Fruit fly (Drosophila melanogaster): Measurements from ENCODE around the gene Sms.

Sms gene

dm6 chr3L:12266343-12267287 is 10.4 kb downstream of the Sms start, which contains the start of gene app (continued):
- TF ChIP-seq sens (GFP tag) = peak; percentile 91
- TF ChIP-seq CG9215 (GFP tag; IDR thresholded peaks at IDR 0.05) = no peak; the same call in 1 of the 2 replicates
- peak; percentile 8 for TF ChIP-seq vfl (GFP tag; optimal IDR thresholded peaks at IDR 0.05)
- TF ChIP-seq HmgZ (tag; optimal IDR thresholded peaks at IDR 0.05) = peak; percentile 89
- peak; percentile 78 for TF ChIP-seq seq (GFP tag; IDR thresholded peaks at IDR 0.05)
- TF ChIP-seq CG6854 (GFP tag; optimal IDR thresholded peaks at IDR 0.05) = peak; percentile 60
- TF ChIP-seq Hr78 (GFP tag; optimal IDR thresholded peaks at IDR 0.05) = peak in 1 of 2 experiments; percentile 19
- peak; percentile 92 for TF ChIP-seq CG18599 (GFP tag; optimal IDR thresholded peaks at IDR 0.05)
- peak; percentile 90 for TF ChIP-seq Atf6 (GFP tag; IDR thresholded peaks at IDR 0.05)
- peak; percentile 68 for TF ChIP-seq pho (GFP tag; optimal IDR thresholded peaks at IDR 0.05)
- peak; percentile 87 for TF ChIP-seq CG12391 (tag; optimal IDR thresholded peaks at IDR 0.05)
- peak; percentile 71 for TF ChIP-seq salm (tag; optimal IDR thresholded peaks at IDR 0.05)
- TF ChIP-seq CG12942 (GFP tag; optimal IDR thresholded peaks at IDR 0.05) = peak; percentile 69
- peak; percentile 85 for TF ChIP-seq CG15696 (tag; optimal IDR thresholded peaks at IDR 0.05)
- peak; percentile 90 for TF ChIP-seq CG32532 (GFP tag; IDR thresholded peaks at IDR 0.05)
- TF ChIP-seq Bteb2 (GFP tag; optimal IDR thresholded peaks at IDR 0.05) = peak; percentile 30
- TF ChIP-seq CG15601 (tag; optimal IDR thresholded peaks at IDR 0.05) = peak; percentile 78
- TF ChIP-seq wek (GFP tag; optimal IDR thresholded peaks at IDR 0.05) = peak; percentile 50
- TF ChIP-seq CG12219 (GFP tag; optimal IDR thresholded peaks at IDR 0.05) = peak; percentile 88
- TF ChIP-seq CoRest (tag; optimal IDR thresholded peaks at IDR 0.05) = peak; percentile 91
- peak; percentile 93 for TF ChIP-seq CG13424 (tag; optimal IDR thresholded peaks at IDR 0.05)
- TF ChIP-seq CG17328 (GFP tag; IDR thresholded peaks at IDR 0.05) = peak; percentile 90
- TF ChIP-seq Hr3 (GFP tag; optimal IDR thresholded peaks at IDR 0.05) = peak; percentile 72
- TF ChIP-seq trh (GFP tag; optimal IDR thresholded peaks at IDR 0.05) = peak; percentile 61
- TF ChIP-seq CG3995 (GFP tag; optimal IDR thresholded peaks at IDR 0.05) = peak; percentile 55
- TF ChIP-seq CG10274 (GFP tag; optimal IDR thresholded peaks at IDR 0.05) = peak; percentile 75
- TF ChIP-seq CG17186 (GFP tag; optimal IDR thresholded peaks at IDR 0.05) = peak; percentile 91
- no peak for TF ChIP-seq chinmo (GFP tag; IDR thresholded peaks at IDR 0.05; ENCODE audit: partially characterized antibody)
- peak; percentile 72 for TF ChIP-seq slp2 (GFP tag; optimal IDR thresholded peaks at IDR 0.05)
- peak; percentile 73 for TF ChIP-seq ems (GFP tag; optimal IDR thresholded peaks at IDR 0.05)
- peak; percentile 60 for TF ChIP-seq CG3838 (GFP tag; optimal IDR thresholded peaks at IDR 0.05)
- TF ChIP-seq Hmx (GFP tag; optimal IDR thresholded peaks at IDR 0.05) = no peak
- peak; percentile 58 for TF ChIP-seq CG6654 (GFP tag; optimal IDR thresholded peaks at IDR 0.05)
- peak; percentile 40 for TF ChIP-seq CG14965 (GFP tag; optimal IDR thresholded peaks at IDR 0.05; ENCODE audit: borderline replicate concordance)
- no peak for TF ChIP-seq sima (GFP tag; optimal IDR thresholded peaks at IDR 0.05)
- TF ChIP-seq CG17359 (tag; optimal IDR thresholded peaks at IDR 0.05) = peak; percentile 89
- peak; percentile 76 for TF ChIP-seq CG17568 (GFP tag; optimal IDR thresholded peaks at IDR 0.05)
- TF ChIP-seq D19B (GFP tag; optimal IDR thresholded peaks at IDR 0.05) = peak; percentile 76
- TF ChIP-seq Elba2 (GFP tag; optimal IDR thresholded peaks at IDR 0.05) = no peak
- peak; percentile 81 for TF ChIP-seq ro (GFP tag; IDR thresholded peaks at IDR 0.05)
- TF ChIP-seq CG15269 (tag; optimal IDR thresholded peaks at IDR 0.05) = peak; percentile 90
- peak; percentile 44 for TF ChIP-seq emc (GFP tag; optimal IDR thresholded peaks at IDR 0.05)
- TF ChIP-seq CG5245 (GFP tag; optimal IDR thresholded peaks at IDR 0.05) = peak; percentile 53
- peak; percentile 90 for TF ChIP-seq lbe (GFP tag; optimal IDR thresholded peaks at IDR 0.05)
- TF ChIP-seq CG7928 (GFP tag; optimal IDR thresholded peaks at IDR 0.05) = peak; percentile 31
- peak; percentile 90 for TF ChIP-seq phol (tag; optimal IDR thresholded peaks at IDR 0.05)
- TF ChIP-seq sqz (GFP tag; optimal IDR thresholded peaks at IDR 0.05) = no peak
- no peak for TF ChIP-seq h (optimal IDR thresholded peaks at IDR 0.05)

All from whole organism, embryonic.